Worm (Caenorhabditis elegans) whole organism, L4 larva: ENCODE results near the gene T28H10.1.
A peak's percentile ranks its signal among the peaks of the same experiment; 100 is the strongest.

Experiments
- D1046.2 ChIP-seq: fragments of 200-800 bp; sonication (Bioruptor generic); IDR thresholded peaks from 2 replicates; pipeline ENCODE4 v1.3.6; 2022; ENCODE audit warnings: missing genetic modification characterization, missing compliant biosample characterization
- F26F4.8 ChIP-seq: fragments of 200-800 bp; sonication (Bioruptor generic); conservative IDR thresholded peaks from 2 replicates; pipeline ENCODE4 v1.3.6; 2022; ENCODE audit warnings: missing genetic modification characterization, missing compliant biosample characterization
- F37D6.2 ChIP-seq: sonication (generic microtip); optimal IDR thresholded peaks from 2 replicates; lab custom pipeline; 2016; ENCODE audit warnings: mild to moderate bottlenecking, missing genetic modification characterization, missing compliant biosample characterization
- R02D3.7 ChIP-seq: fragments of 150-350 bp; sonication (generic microtip); optimal IDR thresholded peaks from 3 replicates; lab custom pipeline; 2014; ENCODE audit warnings: missing biosample characterization, missing genetic modification characterization
- T20F7.1 ChIP-seq: fragments of 200-800 bp; sonication (Bioruptor generic); optimal IDR thresholded peaks from 2 replicates; lab custom pipeline; 2018; ENCODE audit warnings: mild to moderate bottlenecking, missing genetic modification characterization, missing compliant biosample characterization
- T26A8.4 ChIP-seq: fragments of 200-800 bp; sonication (Bioruptor generic); IDR thresholded peaks from 2 replicates; pipeline ENCODE4 v1.3.6; 2022; ENCODE audit warnings: missing genetic modification characterization, missing compliant biosample characterization
- Y75B8A.6 ChIP-seq: fragments of 200-800 bp; sonication (Bioruptor generic); IDR thresholded peaks from 2 replicates; pipeline ENCODE4 v1.3.6; 2022; ENCODE audit warnings: missing genetic modification reagents, missing genetic modification characterization, missing compliant biosample characterization
- ZK546.5 ChIP-seq, 2 experiments: sonication (generic microtip); optimal IDR thresholded peaks; 2 replicates each; lab custom pipeline; 2017; ENCODE audit warnings: missing biosample characterization in 2 of 2, missing genetic modification characterization in 2 of 2
- aha-1 ChIP-seq: fragments of 150-350 bp; peaks from one replicate; lab custom pipeline; 2014; ENCODE audit warnings: missing biosample characterization, missing genetic modification characterization
- ceh-32 ChIP-seq: sonication (generic microtip); optimal IDR thresholded peaks from 2 replicates; lab custom pipeline; 2016; ENCODE audit warnings: mild to moderate bottlenecking, missing genetic modification characterization, missing compliant biosample characterization; ENCODE audit not compliant: poor library complexity
- ces-1 ChIP-seq: fragments of 150-350 bp; sonication (generic microtip); optimal IDR thresholded peaks from 4 replicates; lab custom pipeline; 2014; ENCODE audit warnings: missing biosample characterization, missing genetic modification reagents, missing genetic modification characterization
- daf-12 ChIP-seq: fragments of 150-350 bp; optimal IDR thresholded peaks from 2 replicates; lab custom pipeline; 2014; ENCODE audit warnings: missing biosample characterization, missing genetic modification reagents, missing genetic modification characterization
- daf-16 ChIP-seq, 3 experiments: sonication (generic microtip); optimal IDR thresholded peaks; 2 replicates each; lab custom pipeline; 2016 to 2017; ENCODE audit warnings: missing genetic modification characterization in 3 of 3, missing genetic modification reagents in 3 of 3, mild to moderate bottlenecking in 2 of 3, missing compliant biosample characterization in 2 of 3, missing biosample characterization in 1 of 3, moderate library complexity in 1 of 3
- daf-8 ChIP-seq: fragments of 200-800 bp; sonication (Bioruptor generic); IDR thresholded peaks from 2 replicates; pipeline ENCODE4 v1.3.6; 2022; ENCODE audit warnings: missing genetic modification characterization, missing compliant biosample characterization
- dmd-6 ChIP-seq: fragments of 200-800 bp; sonication (Bioruptor generic); IDR thresholded peaks from 2 replicates; pipeline ENCODE4 v1.3.6; 2022; ENCODE audit warnings: missing genetic modification reagents, missing genetic modification characterization, missing compliant biosample characterization
- dmd-8 ChIP-seq: fragments of 200-800 bp; sonication (Bioruptor generic); IDR thresholded peaks from 2 replicates; pipeline ENCODE4 v1.3.6; 2022; ENCODE audit warnings: missing genetic modification characterization, missing compliant biosample characterization
- dmd-9 ChIP-seq: fragments of 200-800 bp; sonication (Bioruptor generic); IDR thresholded peaks from 2 replicates; pipeline ENCODE4 v1.3.6; 2022; ENCODE audit warnings: missing genetic modification reagents, missing genetic modification characterization, missing compliant biosample characterization
- dpl-1 ChIP-seq: fragments of 150-350 bp; optimal IDR thresholded peaks from 2 replicates; lab custom pipeline; 2014; ENCODE audit warnings: missing biosample characterization, missing genetic modification reagents, missing genetic modification characterization
- dve-1 ChIP-seq: sonication (generic microtip); optimal IDR thresholded peaks from 2 replicates; lab custom pipeline; 2017; ENCODE audit warnings: antibody characterized with exemption, mild to moderate bottlenecking, missing genetic modification characterization, missing compliant biosample characterization; ENCODE audit not compliant: insufficient read depth
- egl-43 ChIP-seq: fragments of 200-800 bp; sonication (Bioruptor generic); IDR thresholded peaks from 2 replicates; pipeline ENCODE4 v1.3.6; 2022; ENCODE audit warnings: missing genetic modification reagents, missing genetic modification characterization, missing compliant biosample characterization
- hif-1 ChIP-seq, 2 experiments: sonication (generic microtip); optimal IDR thresholded peaks; 2 replicates each; lab custom pipeline; 2016 to 2017; ENCODE audit warnings: missing compliant biosample characterization in 2 of 2, missing genetic modification characterization in 2 of 2, missing genetic modification reagents in 2 of 2, missing genotype in 2 of 2, mild to moderate bottlenecking in 1 of 2
- hlh-30 ChIP-seq: sonication (generic microtip); optimal IDR thresholded peaks from 2 replicates; lab custom pipeline; 2017; ENCODE audit warnings: antibody characterized with exemption, mild to moderate bottlenecking, missing genetic modification characterization, missing compliant biosample characterization; ENCODE audit not compliant: insufficient read depth
- jun-1 ChIP-seq: fragments of 150-350 bp; optimal IDR thresholded peaks from 2 replicates; lab custom pipeline; 2014; ENCODE audit warnings: missing biosample characterization, missing genetic modification reagents, missing genetic modification characterization
- lin-39 ChIP-seq: fragments of 150-350 bp; optimal IDR thresholded peaks from 2 replicates; lab custom pipeline; 2014; ENCODE audit warnings: missing biosample characterization, missing genetic modification reagents, missing genetic modification characterization
- lir-3 ChIP-seq: sonication (generic microtip); optimal IDR thresholded peaks from 2 replicates; lab custom pipeline; 2016; ENCODE audit warnings: mild to moderate bottlenecking, missing genetic modification characterization, missing compliant biosample characterization
- lsy-2 ChIP-seq, 2 experiments: fragments of 150-350 bp in 1 of 2; sonication (generic microtip) in 1 of 2; optimal IDR thresholded peaks; 2 replicates each; lab custom pipeline; 2014 to 2017; ENCODE audit warnings: missing biosample characterization in 2 of 2, missing genetic modification characterization in 2 of 2
- mdl-1 ChIP-seq, 2 experiments: fragments of 150-350 bp in 1 of 2; sonication (generic microtip) in 1 of 2; optimal IDR thresholded peaks; 2 replicates each; lab custom pipeline; 2014 to 2017; ENCODE audit warnings: missing biosample characterization in 2 of 2, missing genetic modification characterization in 2 of 2
- mdt-29 ChIP-seq: fragments of 200-800 bp; sonication (Bioruptor generic); IDR thresholded peaks from 2 replicates; pipeline ENCODE4 v1.3.6; 2022; ENCODE audit warnings: missing genetic modification reagents, missing genetic modification characterization, missing compliant biosample characterization
- mep-1 ChIP-seq: fragments of 150-350 bp; sonication (generic microtip); optimal IDR thresholded peaks from 3 replicates; lab custom pipeline; 2014; ENCODE audit warnings: missing biosample characterization, missing genetic modification characterization
- mxl-3 ChIP-seq: fragments of 200-800 bp; sonication (Bioruptor generic); optimal IDR thresholded peaks from 2 replicates; lab custom pipeline; 2018; ENCODE audit warnings: mild to moderate bottlenecking, missing genetic modification characterization, missing compliant biosample characterization
- nhr-102 ChIP-seq: sonication (generic microtip); optimal IDR thresholded peaks from 2 replicates; lab custom pipeline; 2016; ENCODE audit warnings: mild to moderate bottlenecking, missing genetic modification characterization, moderate library complexity, missing compliant biosample characterization
- nhr-11 ChIP-seq: fragments of 150-350 bp; optimal IDR thresholded peaks from 2 replicates; lab custom pipeline; 2014; ENCODE audit warnings: missing biosample characterization, missing genetic modification characterization
- nhr-237 ChIP-seq: sonication (generic microtip); optimal IDR thresholded peaks from 2 replicates; lab custom pipeline; 2017; ENCODE audit warnings: missing biosample characterization, missing genetic modification characterization
- nhr-25 ChIP-seq: sonication (generic microtip); optimal IDR thresholded peaks from 2 replicates; lab custom pipeline; 2017; ENCODE audit warnings: missing genetic modification characterization, mild to moderate bottlenecking, missing compliant biosample characterization, antibody characterized with exemption, moderate library complexity, borderline replicate concordance; ENCODE audit not compliant: insufficient read depth
- nhr-28 ChIP-seq: fragments of 150-350 bp; optimal IDR thresholded peaks from 2 replicates; lab custom pipeline; 2014; ENCODE audit warnings: missing biosample characterization, missing genetic modification characterization
- nhr-48 ChIP-seq: sonication (generic microtip); optimal IDR thresholded peaks from 2 replicates; lab custom pipeline; 2016; ENCODE audit warnings: mild to moderate bottlenecking, missing genetic modification characterization, missing compliant biosample characterization
- nhr-6 ChIP-seq: fragments of 150-350 bp; optimal IDR thresholded peaks from 2 replicates; lab custom pipeline; 2014; ENCODE audit warnings: missing biosample characterization, missing genetic modification characterization
- nhr-77 ChIP-seq: fragments of 150-350 bp; optimal IDR thresholded peaks from 2 replicates; lab custom pipeline; 2014; ENCODE audit warnings: missing biosample characterization, missing genetic modification characterization
- pqm-1 ChIP-seq: sonication (generic microtip); optimal IDR thresholded peaks from 2 replicates; lab custom pipeline; 2017; ENCODE audit warnings: missing biosample characterization, missing genetic modification characterization
- rbr-2 ChIP-seq: sonication (generic microtip); optimal IDR thresholded peaks from 2 replicates; lab custom pipeline; 2016; ENCODE audit warnings: missing genotype, missing genetic modification characterization, missing compliant biosample characterization
- saeg-2 ChIP-seq: fragments of 200-800 bp; sonication (Bioruptor generic); IDR thresholded peaks from 2 replicates; pipeline ENCODE4 v1.3.6; 2022; ENCODE audit warnings: missing genetic modification reagents, missing genetic modification characterization, missing compliant biosample characterization
- skn-1 ChIP-seq: fragments of 150-350 bp; optimal IDR thresholded peaks from 2 replicates; lab custom pipeline; 2014; ENCODE audit warnings: missing biosample characterization, missing genetic modification characterization
- snpc-1.2 ChIP-seq: fragments of 200-800 bp; sonication (Bioruptor generic); IDR thresholded peaks from 2 replicates; pipeline ENCODE4 v1.3.6; 2022; ENCODE audit warnings: missing genetic modification reagents, missing genetic modification characterization, missing compliant biosample characterization
- snpc-4 ChIP-seq: fragments of 150-350 bp; optimal IDR thresholded peaks from 2 replicates; lab custom pipeline; 2014; ENCODE audit warnings: missing biosample characterization, missing genetic modification characterization
- unc-62 ChIP-seq, 3 experiments: fragments of 150-350 bp in 1 of 3; sonication (generic microtip); optimal IDR thresholded peaks in 2 of 3; peaks in 1 of 3; 1 replicate in 1 of 3; 2 replicates in 2 of 3; lab custom pipeline; 2014 to 2017; ENCODE audit warnings: missing biosample characterization in 3 of 3, missing genetic modification characterization in 3 of 3, missing genetic modification reagents in 3 of 3, missing genotype in 1 of 3
- zag-1 ChIP-seq: fragments of 150-350 bp; optimal IDR thresholded peaks from 2 replicates; lab custom pipeline; 2014; ENCODE audit warnings: missing biosample characterization, missing genetic modification characterization
- zip-11 ChIP-seq: fragments of 200-800 bp; sonication (Bioruptor generic); IDR thresholded peaks from 2 replicates; pipeline ENCODE4 v1.3.6; 2022; ENCODE audit warnings: missing genetic modification characterization, missing compliant biosample characterization
- zip-2 ChIP-seq: fragments of 150-350 bp; optimal IDR thresholded peaks from 2 replicates; lab custom pipeline; 2014; ENCODE audit warnings: missing biosample characterization, missing genetic modification characterization

Gene T28H10.1

DNA sequence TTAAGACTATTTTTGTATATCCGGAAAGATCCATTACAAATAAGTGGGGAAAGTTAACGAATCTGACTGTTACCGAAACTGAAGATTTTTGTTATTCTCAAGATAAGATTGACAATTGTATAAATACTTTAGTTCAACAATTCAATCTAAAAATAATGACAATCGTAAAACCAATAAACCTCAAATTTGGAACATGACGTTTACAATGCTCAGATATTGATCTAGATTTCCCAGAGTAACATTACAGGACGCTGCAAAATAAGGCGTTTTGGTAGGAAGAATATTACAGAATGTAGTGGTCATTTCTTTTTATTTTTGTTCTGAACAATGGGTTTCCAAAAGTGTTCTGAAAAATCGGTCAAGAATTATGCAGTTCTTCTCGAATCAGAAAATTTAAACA lies 23.2 kb downstream of the T28H10.1 start, which contains the start of gene F45D3.1:
F45D3.1 (plus strand) TSS at position 301 of the 400 bp plus-strand sequence.
- no peak for TF ChIP-seq saeg-2 (GFP tag; lab: Robert Waterston, UW)
- TF ChIP-seq snpc-4 (tag; lab: Kevin White, UChicago), result no peak
- no peak for TF ChIP-seq daf-12 (tag; lab: Kevin White, UChicago)
- TF ChIP-seq dmd-9 (GFP tag; lab: Robert Waterston, UW), result no peak
- TF ChIP-seq dmd-8 (GFP tag; lab: Robert Waterston, UW), result no peak
- no peak for TF ChIP-seq D1046.2
- no peak for TF ChIP-seq nhr-6 (tag; lab: Kevin White, UChicago)
- no peak for TF ChIP-seq rbr-2
- no peak for TF ChIP-seq nhr-11
- TF ChIP-seq nhr-28 (tag; lab: Kevin White, UChicago), result no peak
- no peak for TF ChIP-seq T26A8.4

DNA sequence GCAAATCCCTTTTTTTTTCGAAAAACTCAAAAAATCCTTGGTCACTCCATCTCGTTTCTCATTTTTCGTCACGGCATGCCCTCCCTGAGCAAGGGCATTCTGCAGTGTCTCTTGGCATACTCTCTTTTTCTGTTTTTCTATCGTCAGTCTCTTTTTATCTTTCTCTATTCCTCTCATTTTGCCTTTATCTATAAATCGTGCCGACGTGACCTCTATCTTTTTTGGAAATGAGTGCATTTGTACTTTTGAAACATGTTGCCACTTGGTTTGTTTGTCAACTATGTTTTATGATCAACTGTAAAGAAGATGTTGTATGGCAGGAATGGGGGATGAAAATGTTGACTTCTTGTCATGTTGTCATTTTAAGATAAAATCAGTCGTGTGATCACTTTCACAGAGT lies 25.3 kb downstream of the T28H10.1 start:
- TF ChIP-seq saeg-2 (GFP tag; lab: Robert Waterston, UW), result no peak
- no peak for TF ChIP-seq skn-1 (tag; lab: Kevin White, UChicago)
- TF ChIP-seq nhr-237 (tag; lab: Kevin White, UChicago), result no peak
- peak; percentile 74 for TF ChIP-seq nhr-77
- no peak for TF ChIP-seq nhr-102 (tag; lab: Kevin White, UChicago)
- peak; percentile 33 for TF ChIP-seq nhr-6 (tag; lab: Kevin White, UChicago)
- TF ChIP-seq nhr-48, result peak; percentile 74
- TF ChIP-seq nhr-11, result peak; percentile 65
- no peak for TF ChIP-seq daf-16 (GFP tag; optimal IDR thresholded peaks at IDR 0.05; lab: Kevin White, UChicago)
- TF ChIP-seq daf-16 (tag; optimal IDR thresholded peaks at IDR 0.05; lab: Kevin White, UChicago), result peak; percentile 70
- TF ChIP-seq ZK546.5 (tag; optimal IDR thresholded peaks at IDR 0.05; lab: Kevin White, UChicago), result no peak
- TF ChIP-seq mxl-3 (GFP tag; lab: Kevin White, UChicago), result peak; percentile 54
- TF ChIP-seq aha-1, result peak; percentile 86
- peak; percentile 19 to 79 for TF ChIP-seq mdl-1 (tag; optimal IDR thresholded peaks at IDR 0.05; lab: Kevin White, UChicago)
- TF ChIP-seq snpc-1.2 (GFP tag; lab: Robert Waterston, UW), result no peak
- peak; percentile 18 to 76 for TF ChIP-seq lsy-2 (tag; optimal IDR thresholded peaks at IDR 0.05; lab: Kevin White, UChicago)
- no peak for TF ChIP-seq egl-43 (GFP tag; lab: Robert Waterston, UW)
- no peak for TF ChIP-seq T20F7.1 (GFP tag; lab: Kevin White, UChicago)
- peak; percentile 71 for TF ChIP-seq nhr-25
- TF ChIP-seq F26F4.8 (GFP tag; lab: Robert Waterston, UW), result no peak
- TF ChIP-seq pqm-1 (tag; lab: Kevin White, UChicago), result peak; percentile 48
- TF ChIP-seq unc-62 (GFP tag; optimal IDR thresholded peaks at IDR 0.05 in 1 of 2; lab: Kevin White, UChicago), result peak in 1 of 2 experiments; percentile 99
- no peak for TF ChIP-seq unc-62 (tag; optimal IDR thresholded peaks at IDR 0.05; lab: Kevin White, UChicago)
- TF ChIP-seq lin-39, result no peak
- TF ChIP-seq F37D6.2 (tag; lab: Kevin White, UChicago), result no peak
- no peak for TF ChIP-seq lir-3 (tag; lab: Kevin White, UChicago)
- no peak for TF ChIP-seq Y75B8A.6 (GFP tag; lab: Robert Waterston, UW)
- TF ChIP-seq R02D3.7, result no peak
- TF ChIP-seq zag-1, result no peak
- peak in 1 of 2 experiments; percentile 77 for TF ChIP-seq hif-1 (tag; optimal IDR thresholded peaks at IDR 0.05; lab: Kevin White, UChicago)
- peak; percentile 81 for TF ChIP-seq nhr-28 (tag; lab: Kevin White, UChicago)
- TF ChIP-seq ceh-32 (tag; lab: Kevin White, UChicago), result no peak
- no peak for TF ChIP-seq dpl-1 (GFP tag; lab: Kevin White, UChicago)
- no peak for TF ChIP-seq zip-11 (GFP tag; lab: Robert Waterston, UW)
- no peak for TF ChIP-seq zip-2 (tag; lab: Kevin White, UChicago)
- peak; percentile 19 for TF ChIP-seq rbr-2
- TF ChIP-seq ces-1 (GFP tag; lab: Kevin White, UChicago), result no peak
- TF ChIP-seq daf-8 (GFP tag; lab: Robert Waterston, UW), result no peak
- peak; percentile 64 for TF ChIP-seq mep-1 (tag; lab: Kevin White, UChicago)
- TF ChIP-seq daf-12 (tag; lab: Kevin White, UChicago), result peak; percentile 30
- TF ChIP-seq mdt-29 (GFP tag; lab: Robert Waterston, UW), result no peak
- peak; percentile 60 for TF ChIP-seq dmd-6 (GFP tag; lab: Robert Waterston, UW)
- TF ChIP-seq jun-1 (tag; lab: Kevin White, UChicago), result no peak
- TF ChIP-seq dve-1 (tag; lab: Kevin White, UChicago), result peak; percentile 75
- TF ChIP-seq hlh-30 (tag; lab: Kevin White, UChicago), result peak; percentile 80
